Fruit fly (Drosophila melanogaster) whole organism, adult: ENCODE results near the gene ICA69.

Source experiments
- CG11617 ChIP-seq: fragments of 200-800 bp; sonication (Bioruptor generic); optimal IDR thresholded peaks from 2 replicates; lab custom pipeline; 2017; ENCODE audit warnings: mild to moderate bottlenecking, missing biosample characterization, missing genetic modification reagents, missing genetic modification characterization
- CG12768 ChIP-seq: fragments of 200-800 bp; sonication (Bioruptor generic); optimal IDR thresholded peaks from 2 replicates; lab custom pipeline; 2017; ENCODE audit warnings: missing biosample characterization, missing genetic modification characterization, mild to moderate bottlenecking, moderate library complexity, missing genetic modification reagents
- CG14711 ChIP-seq: fragments of 200-800 bp; sonication (Bioruptor generic); optimal IDR thresholded peaks from 2 replicates; lab custom pipeline; 2018; ENCODE audit warnings: missing biosample characterization, mild to moderate bottlenecking, missing genetic modification characterization, moderate library complexity
- CG1620 ChIP-seq: fragments of 200-800 bp; sonication (Bioruptor generic); optimal IDR thresholded peaks from 2 replicates; lab custom pipeline; 2016; ENCODE audit warnings: missing biosample characterization, missing genetic modification characterization
- CG33017 ChIP-seq: fragments of 200-800 bp; sonication (Bioruptor generic); optimal IDR thresholded peaks from 2 replicates; lab custom pipeline; 2018; ENCODE audit warnings: missing biosample characterization, mild to moderate bottlenecking, missing genetic modification characterization, moderate library complexity
- CG5204 ChIP-seq: fragments of 200-800 bp; sonication (Bioruptor generic); optimal IDR thresholded peaks from 2 replicates; lab custom pipeline; 2016; ENCODE audit warnings: missing biosample characterization, missing genetic modification characterization
- CG7045 ChIP-seq: fragments of 200-800 bp; sonication (Bioruptor generic); optimal IDR thresholded peaks from 2 replicates; lab custom pipeline; 2017; ENCODE audit warnings: missing biosample characterization, mild to moderate bottlenecking, missing genetic modification characterization
- CG7101 ChIP-seq: fragments of 200-800 bp; sonication (Bioruptor generic); optimal IDR thresholded peaks from 2 replicates; lab custom pipeline; 2018; ENCODE audit warnings: missing biosample characterization, mild to moderate bottlenecking, missing genetic modification characterization, moderate library complexity
- Clk ChIP-seq: fragments of 200-800 bp; sonication (Bioruptor generic); optimal IDR thresholded peaks from 2 replicates; lab custom pipeline; 2017; ENCODE audit warnings: missing biosample characterization, missing genetic modification characterization
- Crg-1 ChIP-seq: fragments of 200-800 bp; sonication (Bioruptor generic); optimal IDR thresholded peaks from 2 replicates; lab custom pipeline; 2016; ENCODE audit warnings: missing biosample characterization, missing genetic modification characterization
- Hr96 ChIP-seq: fragments of 200-800 bp; sonication (Bioruptor generic); optimal IDR thresholded peaks from 2 replicates; lab custom pipeline; 2016; ENCODE audit warnings: missing biosample characterization, missing genetic modification characterization
- Mnt ChIP-seq: fragments of 200-800 bp; sonication (Bioruptor generic); optimal IDR thresholded peaks from 2 replicates; lab custom pipeline; 2016; ENCODE audit warnings: missing biosample characterization, mild to moderate bottlenecking, missing genetic modification characterization
- bab1 ChIP-seq: fragments of 200-800 bp; sonication (Bioruptor generic); optimal IDR thresholded peaks from 3 replicates; lab custom pipeline; 2019; ENCODE audit warnings: missing biosample characterization, mild to moderate bottlenecking, missing genetic modification characterization, moderate library complexity
- cic ChIP-seq: fragments of 200-800 bp; sonication (Bioruptor generic); optimal IDR thresholded peaks from 2 replicates; lab custom pipeline; 2017; ENCODE audit warnings: missing biosample characterization, mild to moderate bottlenecking, missing genetic modification characterization, moderate library complexity
- cnc ChIP-seq, 2 experiments: fragments of >200 bp; optimal IDR thresholded peaks; 2 replicates each; lab custom pipeline; 2017
- kay ChIP-seq: fragments of 200-800 bp; sonication (Bioruptor generic); peaks from one replicate; lab custom pipeline; 2016; ENCODE audit warnings: missing biosample characterization, missing genetic modification characterization, borderline replicate concordance
- ovo ChIP-seq: fragments of 200-800 bp; sonication (Bioruptor generic); optimal IDR thresholded peaks from 2 replicates; lab custom pipeline; 2016; ENCODE audit warnings: missing biosample characterization, missing genetic modification characterization
- pad ChIP-seq: fragments of 200-800 bp; sonication (Bioruptor generic); optimal IDR thresholded peaks from 3 replicates; lab custom pipeline; 2017; ENCODE audit warnings: missing biosample characterization, missing genetic modification characterization, mild to moderate bottlenecking, moderate library complexity, missing genetic modification reagents
- tj ChIP-seq: fragments of 200-800 bp; sonication (Bioruptor generic); optimal IDR thresholded peaks from 3 replicates; lab custom pipeline; 2017; ENCODE audit warnings: missing biosample characterization, mild to moderate bottlenecking, missing genetic modification characterization, moderate library complexity
- toe ChIP-seq: fragments of 200-800 bp; sonication (Bioruptor generic); optimal IDR thresholded peaks from 2 replicates; lab custom pipeline; 2016; ENCODE audit warnings: missing biosample characterization, missing genetic modification characterization

The ICA69 gene

DNA sequence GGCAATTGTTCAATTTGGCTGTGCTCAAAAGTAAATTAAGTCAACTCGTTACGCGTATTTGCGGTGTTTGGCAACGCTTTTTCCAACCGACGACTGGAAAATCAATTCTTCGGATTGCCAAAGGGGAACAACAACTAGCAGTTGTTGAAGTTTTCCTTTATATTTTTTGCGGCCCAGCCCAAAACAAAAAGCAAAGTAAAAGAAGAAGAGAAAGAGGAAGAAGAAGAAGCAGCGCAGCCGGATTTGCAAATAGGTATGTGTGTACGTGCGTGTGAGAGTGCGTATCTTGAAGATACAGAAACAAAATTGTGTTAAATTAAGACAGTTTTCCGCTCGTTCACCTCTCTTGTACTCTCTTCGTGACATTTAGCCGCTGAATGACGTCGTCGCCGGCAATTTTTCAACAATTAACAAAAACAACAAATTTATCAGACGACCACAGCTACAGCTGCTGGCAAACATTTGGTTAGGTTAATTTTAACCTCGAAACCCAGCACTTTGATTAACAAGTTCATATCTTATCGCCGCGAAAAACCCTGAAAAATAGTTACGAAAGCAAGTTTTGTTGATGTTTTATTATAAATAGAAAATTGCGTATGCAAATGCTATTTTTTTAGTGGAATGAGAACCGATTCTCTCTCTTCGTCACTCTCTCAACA is 45.2 kb downstream of the ICA69 start:
- no peak for TF ChIP-seq kay (GFP tag; lab: Kevin White, UChicago)
- no peak for TF ChIP-seq CG33017 (tag; lab: Kevin White, UChicago)
- TF ChIP-seq CG5204 (GFP tag; lab: Kevin White, UChicago): no peak
- no peak for TF ChIP-seq cnc (optimal IDR thresholded peaks at IDR 0.05; lab: Kevin White, UChicago)
- TF ChIP-seq CG1620 (GFP tag; lab: Kevin White, UChicago): no peak
- TF ChIP-seq CG7045 (GFP tag; lab: Kevin White, UChicago): no peak
- no peak for TF ChIP-seq Crg-1
- TF ChIP-seq ovo (GFP tag; lab: Kevin White, UChicago): no peak
- TF ChIP-seq CG12768 (GFP tag; lab: Kevin White, UChicago): no peak
- TF ChIP-seq CG11617 (GFP tag; lab: Kevin White, UChicago): no peak
- no peak for TF ChIP-seq CG7101
- TF ChIP-seq tj: no peak
- no peak for TF ChIP-seq bab1
- TF ChIP-seq cic: no peak
- no peak for TF ChIP-seq Hr96
- TF ChIP-seq Mnt (GFP tag; lab: Kevin White, UChicago): no peak
- TF ChIP-seq CG14711: no peak
- TF ChIP-seq pad (GFP tag; lab: Kevin White, UChicago): no peak
- no peak for TF ChIP-seq toe
- TF ChIP-seq Clk (GFP tag; lab: Kevin White, UChicago): no peak

DNA sequence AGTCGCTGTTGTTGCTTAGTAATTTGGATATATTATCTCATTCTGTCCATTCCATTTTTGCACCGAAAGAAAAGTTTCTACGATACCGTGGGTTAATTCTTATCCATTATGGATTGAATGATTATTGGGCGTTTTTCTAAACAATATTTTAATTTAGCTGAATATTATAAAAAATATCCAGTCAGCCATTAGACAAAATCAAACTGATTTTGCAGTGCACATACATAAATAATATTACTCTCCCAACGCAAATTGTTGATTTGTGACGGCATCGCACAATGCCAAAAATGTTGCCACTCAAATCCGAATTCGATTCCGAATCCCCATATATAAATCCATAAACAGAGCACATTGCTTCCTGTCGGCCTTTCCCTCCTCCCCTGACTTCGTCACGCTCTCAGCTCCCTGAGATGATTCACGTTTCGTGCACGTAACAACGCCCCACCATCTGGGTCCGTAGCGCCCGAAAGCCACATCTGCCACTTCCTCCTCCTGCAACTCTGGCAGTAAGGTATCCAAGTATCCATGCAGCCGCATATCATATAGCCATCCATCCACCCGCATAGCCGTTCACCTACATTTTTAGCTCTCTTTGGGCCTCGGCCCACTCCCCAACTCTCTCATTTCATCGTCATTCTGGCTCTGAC is 45.8 kb downstream of the ICA69 start:
- TF ChIP-seq CG7045 (GFP tag; lab: Kevin White, UChicago) (no peak), CG14711 (peak; percentile 47), CG33017 (tag; lab: Kevin White, UChicago) (peak; percentile 27), toe (no peak), kay (GFP tag; lab: Kevin White, UChicago) (no peak)
